Worm (Caenorhabditis elegans): ENCODE results near the gene F38A6.5.

ce11 chrV:20790616-20791015 is 17.1 kb upstream of the F38A6.5 start:
- no peak for TF ChIP-seq him-1 (tag; optimal IDR thresholded peaks at IDR 0.05)
- no peak for TF ChIP-seq W03F9.2 (tag; optimal IDR thresholded peaks at IDR 0.05)
- TF ChIP-seq dao-5 (tag; optimal IDR thresholded peaks at IDR 0.05): no peak

Measured in whole organism, L4/young adult.